Worm (Caenorhabditis elegans): ENCODE results near the gene F32D8.4.
A peak's percentile ranks its signal among the peaks of the same experiment; 100 is the strongest.

ce11 chrV:10874938-10875599 is 18.3 kb downstream of the F32D8.4 start:
- TF ChIP-seq sem-2 (GFP tag; optimal IDR thresholded peaks at IDR 0.05) = no peak
- no peak for TF ChIP-seq nhr-237 (tag; optimal IDR thresholded peaks at IDR 0.05)
- TF ChIP-seq lin-13 (tag; optimal IDR thresholded peaks at IDR 0.05) = no peak
- TF ChIP-seq lsy-2 (tag; optimal IDR thresholded peaks at IDR 0.05) = no peak
- no peak for TF ChIP-seq snpc-4 (tag; optimal IDR thresholded peaks at IDR 0.05)
- TF ChIP-seq elt-1 (tag; optimal IDR thresholded peaks at IDR 0.05; ENCODE audit: borderline replicate concordance, insufficient read depth) = no peak
- TF ChIP-seq cnd-1 (tag; optimal IDR thresholded peaks at IDR 0.05) = no peak
- peak; percentile 67 for TF ChIP-seq ces-1 (GFP tag; optimal IDR thresholded peaks at IDR 0.05)

Measured in whole organism, mixed stage, embryonic.